Worm (Caenorhabditis elegans) whole organism, midembryonic: Measurements from ENCODE around the gene Y36E3A.2.

ENCODE experiments used
- flt-1 ChIP-seq: fragments of 200-800 bp; sonication (Bioruptor generic); IDR thresholded peaks from 2 replicates; pipeline ENCODE4 v1.3.6; 2022; ENCODE audit warnings: missing genetic modification characterization, missing compliant biosample characterization
- klf-2 ChIP-seq: fragments of 200-800 bp; sonication (Bioruptor generic); conservative IDR thresholded peaks from 2 replicates; pipeline ENCODE4 v1.3.6; 2022; ENCODE audit warnings: missing genetic modification reagents, missing genetic modification characterization, missing compliant biosample characterization
- tab-1 ChIP-seq: fragments of 200-800 bp; sonication (Bioruptor generic); IDR thresholded peaks from 2 replicates; pipeline ENCODE4 v1.3.6; 2022; ENCODE audit warnings: missing genetic modification characterization, missing compliant biosample characterization

DNA sequence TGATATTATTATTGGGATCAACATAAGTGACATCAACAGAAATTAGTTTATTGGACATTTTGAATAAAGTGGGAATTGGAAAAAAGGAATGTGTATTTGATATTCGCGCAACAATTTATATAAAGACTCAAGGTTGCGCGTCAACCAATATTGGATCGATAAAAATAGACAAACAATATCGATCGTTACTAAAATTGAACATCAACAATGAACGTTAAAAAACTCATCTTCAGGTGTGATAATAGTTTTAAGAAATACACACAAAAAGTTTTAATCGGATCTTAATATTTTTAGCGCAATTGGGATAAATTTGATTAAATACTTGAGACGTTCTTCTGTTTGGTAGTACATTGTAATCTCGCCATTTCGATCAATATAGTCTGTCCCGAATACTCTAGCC lies 2.2 kb upstream of the Y36E3A.2 start, which contains the start of gene fbxa-104:
- TF ChIP-seq flt-1 (GFP tag; lab: Robert Waterston, UW) (no peak), klf-2 (GFP tag; lab: Robert Waterston, UW) (no peak), tab-1 (GFP tag; lab: Robert Waterston, UW) (no peak)
